Worm (Caenorhabditis elegans) whole organism, late embryonic: ENCODE results near the gene C50A2.3.

Experiments used
- ceh-9 ChIP-seq: sonication (generic microtip); optimal IDR thresholded peaks from 2 replicates; lab custom pipeline; 2016; ENCODE audit warnings: mild to moderate bottlenecking, missing genetic modification characterization, inconsistent platforms, missing compliant biosample characterization
- ets-4 ChIP-seq: sonication (generic microtip); optimal IDR thresholded peaks from 2 replicates; lab custom pipeline; 2016; ENCODE audit warnings: missing genetic modification characterization, missing compliant biosample characterization
- fkh-10 ChIP-seq: fragments of 150-350 bp; optimal IDR thresholded peaks from 2 replicates; lab custom pipeline; 2014; ENCODE audit warnings: missing biosample characterization, missing genetic modification reagents, missing genetic modification characterization
- gmeb-2 ChIP-seq: sonication (generic microtip); optimal IDR thresholded peaks from 2 replicates; lab custom pipeline; 2016; ENCODE audit warnings: missing genetic modification characterization, inconsistent platforms, missing compliant biosample characterization
- lin-11 ChIP-seq: fragments of 200-800 bp; sonication (Bioruptor generic); optimal IDR thresholded peaks from 2 replicates; lab custom pipeline; 2018; ENCODE audit warnings: mild to moderate bottlenecking, missing genetic modification characterization, missing compliant biosample characterization
- rnt-1 ChIP-seq: sonication (generic microtip); optimal IDR thresholded peaks from 2 replicates; lab custom pipeline; 2016; ENCODE audit warnings: missing genetic modification characterization, missing compliant biosample characterization
- tbx-2 ChIP-seq: sonication (generic microtip); optimal IDR thresholded peaks from 2 replicates; lab custom pipeline; 2016; ENCODE audit warnings: missing genetic modification characterization, missing compliant biosample characterization

- no peak for TF ChIP-seq lin-11 (tag; lab: Kevin White, UChicago)
- TF ChIP-seq fkh-10 (GFP tag; lab: Kevin White, UChicago), result no peak
- no peak for TF ChIP-seq ceh-9 (tag; lab: Kevin White, UChicago)
- no peak for TF ChIP-seq ets-4 (tag; lab: Kevin White, UChicago)
- no peak for TF ChIP-seq rnt-1 (tag; lab: Kevin White, UChicago)
- no peak for TF ChIP-seq gmeb-2 (tag; lab: Kevin White, UChicago)
- no peak for TF ChIP-seq tbx-2 (tag; lab: Kevin White, UChicago)
Measured at ce11 chrIV:1113638-1114037, 44.2 kb downstream of the C50A2.3 start, which contains the start of gene srx-14.
